Worm (Caenorhabditis elegans) whole organism, L2 larva: ENCODE results near the gene Y6G8.15.
"Not testable (repeated sequence)": the region's sequence is repeated elsewhere in the genome, so short reads cannot be mapped to it uniquely, and the experiment has no call there.

Experiments used
- F13H6.1 ChIP-seq: sonication (generic microtip); optimal IDR thresholded peaks from 2 replicates; lab custom pipeline; 2016; ENCODE audit warnings: missing genetic modification characterization, missing compliant biosample characterization
- R02D3.7 ChIP-seq: fragments of 150-350 bp; optimal IDR thresholded peaks from 2 replicates; lab custom pipeline; 2014; ENCODE audit warnings: missing biosample characterization, missing genetic modification characterization
- egl-27 ChIP-seq: sonication (generic microtip); optimal IDR thresholded peaks from 3 replicates; lab custom pipeline; 2017; ENCODE audit warnings: missing biosample characterization, missing genetic modification reagents, missing genetic modification characterization
- mdl-1 ChIP-seq, 2 experiments: fragments of 150-350 bp in 1 of 2; sonication (generic microtip) in 1 of 2; optimal IDR thresholded peaks; 2 replicates each; lab custom pipeline; 2017; ENCODE audit warnings: missing biosample characterization in 2 of 2, missing genetic modification characterization in 2 of 2
- snpc-4 ChIP-seq: fragments of 150-350 bp; optimal IDR thresholded peaks from 2 replicates; lab custom pipeline; 2014; ENCODE audit warnings: missing biosample characterization, missing genetic modification characterization
- unc-62 ChIP-seq: fragments of 150-350 bp; optimal IDR thresholded peaks from 2 replicates; lab custom pipeline; 2014; ENCODE audit warnings: missing biosample characterization, missing genetic modification reagents, missing genetic modification characterization

ce11 chrV:17610503-17610902 is at the start of gene Y6G8.15:
- TF ChIP-seq snpc-4 (tag; lab: Kevin White, UChicago); unc-62 (GFP tag; lab: Kevin White, UChicago); egl-27; R02D3.7 (tag; lab: Kevin White, UChicago); mdl-1 (tag; optimal IDR thresholded peaks at IDR 0.05; lab: Kevin White, UChicago); F13H6.1 (tag; lab: Kevin White, UChicago): not testable (repeated sequence)
